Fruit fly (Drosophila melanogaster): ENCODE results near the gene CG8838.

The CG8838 gene

DNA sequence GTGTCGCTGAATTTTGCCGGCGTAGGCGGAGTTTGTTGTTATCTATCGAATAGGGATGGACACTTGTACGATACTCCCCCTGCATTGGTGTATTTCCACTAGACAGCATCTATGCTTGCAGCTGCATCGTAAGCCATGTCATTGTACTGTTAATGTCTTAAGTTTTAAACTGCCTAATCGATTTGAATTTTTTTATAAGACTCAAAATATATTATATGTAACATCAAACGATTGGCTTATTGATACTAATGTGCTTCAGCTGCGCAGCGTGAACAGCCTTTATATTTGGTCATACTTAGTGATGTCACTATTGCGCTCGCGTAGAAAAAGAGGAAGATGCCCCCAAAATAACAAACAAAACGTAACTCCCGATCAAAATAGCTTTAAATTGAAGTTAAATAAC is 19.2 kb downstream of the CG8838 start, which contains the start of the genes CG9662 and Ptpa (continued):
- TF ChIP-seq HLH54F (GFP tag; optimal IDR thresholded peaks at IDR 0.05) (peak; percentile 90), CG7372 (GFP tag; IDR thresholded peaks at IDR 0.05) (peak; percentile 83), CG1647 (GFP tag; optimal IDR thresholded peaks at IDR 0.05) (peak; percentile 75), CG15073 (GFP tag; optimal IDR thresholded peaks at IDR 0.05) (peak; percentile 2), Max (GFP tag; optimal IDR thresholded peaks at IDR 0.05) (peak; percentile 77), croc (GFP tag; conservative IDR thresholded peaks at IDR 0.05) (peak; percentile 80), sna (GFP tag; IDR thresholded peaks at IDR 0.05; ENCODE audit: partially characterized antibody) (peak; percentile 93), Mes4 (GFP tag; optimal IDR thresholded peaks at IDR 0.05) (peak; percentile 69), CG11456 (GFP tag; IDR thresholded peaks at IDR 0.05) (peak; percentile 84), prd (optimal IDR thresholded peaks at IDR 0.05) (no peak), prd (GFP tag; IDR thresholded peaks at IDR 0.05) (peak; percentile 92), gsb-n (tag; optimal IDR thresholded peaks at IDR 0.05) (no peak), CG30020 (tag; optimal IDR thresholded peaks at IDR 0.05) (peak; percentile 91), HmgD (GFP tag; optimal IDR thresholded peaks at IDR 0.05) (peak; percentile 43), CG8089 (GFP tag; optimal IDR thresholded peaks at IDR 0.05) (peak; percentile 70), Trl (optimal IDR thresholded peaks at IDR 0.05) (no peak), Trl (GFP tag; optimal IDR thresholded peaks at IDR 0.05) (peak; percentile 87), CG11723 (GFP tag; optimal IDR thresholded peaks at IDR 0.05) (no peak), CG4707 (GFP tag; optimal IDR thresholded peaks at IDR 0.05) (no peak), CG14667 (GFP tag; IDR thresholded peaks at IDR 0.05) (peak; percentile 81), Scr (GFP tag; IDR thresholded peaks at IDR 0.05; ENCODE audit: partially characterized antibody) (peak; percentile 96), pum (GFP tag; optimal IDR thresholded peaks at IDR 0.05) (peak; percentile 88), sens (GFP tag) (peak; percentile 94), lov (optimal IDR thresholded peaks at IDR 0.05) (no peak), lov (GFP tag; IDR thresholded peaks at IDR 0.05) (0 out of 3 replicates have a peak, but pooled peaks have one; percentile 43), CG13296 (GFP tag; optimal IDR thresholded peaks at IDR 0.05) (peak; percentile 23), PHDP (tag; optimal IDR thresholded peaks at IDR 0.05) (peak; percentile 76), CG34422 (GFP tag; IDR thresholded peaks at IDR 0.05) (peak; percentile 90), Fer1 (GFP tag; optimal IDR thresholded peaks at IDR 0.05) (no peak), danr (GFP tag; IDR thresholded peaks at IDR 0.05) (peak; percentile 60), CG3065 (GFP tag; optimal IDR thresholded peaks at IDR 0.05) (peak; percentile 63), CoRest (tag; optimal IDR thresholded peaks at IDR 0.05) (peak; percentile 87), Ravus (GFP tag; IDR thresholded peaks at IDR 0.05) (peak; percentile 61), pan (optimal IDR thresholded peaks at IDR 0.05) (no peak), pan (GFP tag; optimal IDR thresholded peaks at IDR 0.05 in 1 of 2, IDR thresholded peaks at IDR 0.05 in 1 of 2) (peak in 1 of 2 experiments; percentile 77), Sox102F (GFP tag; optimal IDR thresholded peaks at IDR 0.05) (peak; percentile 78), CG10274 (GFP tag; optimal IDR thresholded peaks at IDR 0.05) (no peak), CG42726 (GFP tag; IDR thresholded peaks at IDR 0.05; ENCODE audit: partially characterized antibody) (peak; percentile 76), CG9817 (tag; optimal IDR thresholded peaks at IDR 0.05) (peak; percentile 87), ssp (GFP tag; IDR thresholded peaks at IDR 0.05) (peak; percentile 96), CG3281 (GFP tag; optimal IDR thresholded peaks at IDR 0.05) (no peak), Nf-YB (GFP tag; optimal IDR thresholded peaks at IDR 0.05) (peak; percentile 40), crc (GFP tag; optimal IDR thresholded peaks at IDR 0.05) (peak; percentile 43), Side (GFP tag; optimal IDR thresholded peaks at IDR 0.05) (peak; percentile 74), Fer3 (tag; optimal IDR thresholded peaks at IDR 0.05) (peak; percentile 65), CG6791 (GFP tag; IDR thresholded peaks at IDR 0.05; ENCODE audit: partially characterized antibody) (peak; percentile 75; the same call in 2 of the 3 replicates), maf-S (GFP tag; optimal IDR thresholded peaks at IDR 0.05) (peak; percentile 85), Sry-β (GFP tag; optimal IDR thresholded peaks at IDR 0.05) (peak; percentile 52), Nf-YC (tag; optimal IDR thresholded peaks at IDR 0.05) (no peak), lab (GFP tag; optimal IDR thresholded peaks at IDR 0.05) (peak; percentile 69), toy (GFP tag; IDR thresholded peaks at IDR 0.05) (no peak), B-H1 (GFP tag; IDR thresholded peaks at IDR 0.05) (peak; percentile 64)

Measured in whole organism, embryonic.